Worm (Caenorhabditis elegans): ENCODE results near the gene isy-1.

DNA sequence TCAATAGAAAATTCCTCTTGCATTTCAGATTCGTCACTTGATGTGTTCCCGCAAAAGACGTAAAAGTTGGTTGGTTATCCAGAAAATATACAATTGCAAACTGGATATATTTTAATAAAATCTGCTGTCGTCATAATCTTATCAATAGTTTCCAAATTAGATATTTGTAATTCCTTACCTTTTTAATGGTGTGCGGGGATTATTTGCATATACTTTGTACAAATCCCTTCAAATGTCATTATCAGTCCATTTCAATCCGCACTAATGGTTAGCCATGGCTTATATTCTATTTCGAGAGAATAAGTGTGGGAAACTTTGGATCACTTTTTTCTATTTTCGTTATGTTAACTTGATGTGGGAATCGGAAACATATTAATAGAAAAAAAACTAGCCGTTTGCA is 3.6 kb upstream of the isy-1 start:
- TF ChIP-seq W03F9.2 (tag; optimal IDR thresholded peaks at IDR 0.05) (no peak), dao-5 (tag; optimal IDR thresholded peaks at IDR 0.05) (no peak)
